Worm (Caenorhabditis elegans) whole organism, young adult: ENCODE data around the gene R09B5.11.
A peak's percentile ranks its signal among the peaks of the same experiment; 100 is the strongest.

Experiments used
- C17E4.6 ChIP-seq: fragments of 200-800 bp; sonication (Bioruptor generic); IDR thresholded peaks from 2 replicates; pipeline ENCODE4 v1.3.6; 2022; ENCODE audit warnings: missing genetic modification reagents, missing genetic modification characterization, missing compliant biosample characterization
- F39B2.1 ChIP-seq: fragments of 200-800 bp; sonication (Bioruptor generic); IDR thresholded peaks from 2 replicates; pipeline ENCODE4 v1.3.6; 2022; ENCODE audit warnings: missing genetic modification reagents, missing genetic modification characterization, missing compliant biosample characterization
- F49E8.2 ChIP-seq: sonication (generic microtip); optimal IDR thresholded peaks from 3 replicates; lab custom pipeline; 2017; ENCODE audit warnings: missing genetic modification characterization, mild to moderate bottlenecking, missing compliant biosample characterization, antibody characterized with exemption, moderate library complexity; ENCODE audit not compliant: insufficient read depth
- F52B5.7 ChIP-seq: sonication (generic microtip); optimal IDR thresholded peaks from 2 replicates; lab custom pipeline; 2016; ENCODE audit warnings: mild to moderate bottlenecking, missing genetic modification characterization, missing compliant biosample characterization
- F57A8.1 ChIP-seq: fragments of 200-800 bp; sonication (Bioruptor generic); optimal IDR thresholded peaks from 2 replicates; lab custom pipeline; 2018; ENCODE audit warnings: mild to moderate bottlenecking, missing genetic modification characterization, moderate library complexity, missing compliant biosample characterization
- F57C9.4 ChIP-seq: sonication (generic microtip); optimal IDR thresholded peaks from 2 replicates; lab custom pipeline; 2017; ENCODE audit warnings: mild to moderate bottlenecking, missing genetic modification characterization, missing compliant biosample characterization
- Y67H2A.10 ChIP-seq: fragments of 200-800 bp; sonication (Bioruptor generic); conservative IDR thresholded peaks from 2 replicates; pipeline ENCODE4 v1.3.6; 2022; ENCODE audit warnings: missing genetic modification reagents, missing genetic modification characterization, missing compliant biosample characterization
- ZK185.1 ChIP-seq: sonication (generic microtip); optimal IDR thresholded peaks from 2 replicates; lab custom pipeline; 2016; ENCODE audit warnings: mild to moderate bottlenecking, missing genetic modification characterization, missing compliant biosample characterization; ENCODE audit not compliant: poor library complexity, severe bottlenecking
- attf-5 ChIP-seq: fragments of 200-800 bp; sonication (Bioruptor generic); optimal IDR thresholded peaks from 2 replicates; lab custom pipeline; 2018; ENCODE audit warnings: mild to moderate bottlenecking, missing genetic modification characterization, missing compliant biosample characterization
- bed-2 ChIP-seq: fragments of 200-800 bp; sonication (Bioruptor generic); IDR thresholded peaks from 2 replicates; pipeline ENCODE4 v1.3.6; 2022; ENCODE audit warnings: missing genetic modification reagents, missing genetic modification characterization, missing compliant biosample characterization
- ccch-3 ChIP-seq: fragments of 200-800 bp; sonication (Bioruptor generic); optimal IDR thresholded peaks from 2 replicates; lab custom pipeline; 2018; ENCODE audit warnings: mild to moderate bottlenecking, missing genetic modification characterization, missing compliant biosample characterization
- cebp-2 ChIP-seq: fragments of 200-800 bp; sonication (Bioruptor generic); IDR thresholded peaks from 2 replicates; pipeline ENCODE4 v1.3.6; 2022; ENCODE audit warnings: missing genetic modification characterization, missing compliant biosample characterization
- ceh-100 ChIP-seq: fragments of 200-800 bp; sonication (Bioruptor generic); IDR thresholded peaks from 2 replicates; pipeline ENCODE4 v1.3.6; 2022; ENCODE audit warnings: missing genetic modification reagents, missing genetic modification characterization, missing compliant biosample characterization
- ceh-27 ChIP-seq: fragments of 200-800 bp; sonication (Bioruptor generic); optimal IDR thresholded peaks from 2 replicates; lab custom pipeline; 2018; ENCODE audit warnings: mild to moderate bottlenecking, missing genetic modification characterization, moderate library complexity, missing compliant biosample characterization
- dpl-1 ChIP-seq: fragments of 150-350 bp; optimal IDR thresholded peaks from 2 replicates; lab custom pipeline; 2014; ENCODE audit warnings: missing biosample characterization, missing genetic modification reagents, missing genetic modification characterization
- egl-44 ChIP-seq: fragments of 200-800 bp; sonication (Bioruptor generic); IDR thresholded peaks from 2 replicates; pipeline ENCODE4 v1.3.6; 2022; ENCODE audit warnings: missing genetic modification reagents, missing genetic modification characterization, missing compliant biosample characterization
- hmg-20 ChIP-seq: fragments of 200-800 bp; sonication (Bioruptor generic); IDR thresholded peaks from 2 replicates; pipeline ENCODE4 v1.3.6; 2022; ENCODE audit warnings: missing genetic modification reagents, missing genetic modification characterization, missing compliant biosample characterization
- hsf-1 ChIP-seq: fragments of 200-800 bp; sonication (Bioruptor generic); IDR thresholded peaks from 2 replicates; pipeline ENCODE4 v1.3.6; 2022; ENCODE audit warnings: missing genetic modification reagents, missing genetic modification characterization, missing compliant biosample characterization
- lin-35 ChIP-seq, 3 experiments: fragments of 150-350 bp in 2 of 3; sonication (generic microtip) in 1 of 3; optimal IDR thresholded peaks; 2 replicates each; lab custom pipeline; 2014 to 2018; ENCODE audit warnings: missing biosample characterization in 3 of 3, missing genetic modification characterization in 3 of 3, missing genetic modification reagents in 3 of 3
- lin-40 ChIP-seq: sonication (generic microtip); optimal IDR thresholded peaks from 2 replicates; lab custom pipeline; 2016; ENCODE audit warnings: missing genetic modification characterization, mild to moderate bottlenecking, missing compliant biosample characterization, missing genotype, missing genetic modification reagents
- lin-54 ChIP-seq: fragments of 200-800 bp; sonication (Bioruptor generic); optimal IDR thresholded peaks from 2 replicates; lab custom pipeline; 2018; ENCODE audit warnings: mild to moderate bottlenecking, missing genetic modification characterization, missing compliant biosample characterization
- madf-10 ChIP-seq: sonication (generic microtip); optimal IDR thresholded peaks from 2 replicates; lab custom pipeline; 2016; ENCODE audit warnings: mild to moderate bottlenecking, missing genetic modification characterization, missing compliant biosample characterization
- madf-6 ChIP-seq: fragments of 200-800 bp; sonication (Bioruptor generic); IDR thresholded peaks from 2 replicates; pipeline ENCODE4 v1.3.6; 2022; ENCODE audit warnings: missing genetic modification reagents, missing genetic modification characterization, missing compliant biosample characterization
- madf-8 ChIP-seq: fragments of 200-800 bp; sonication (Bioruptor generic); conservative IDR thresholded peaks from 2 replicates; pipeline ENCODE4 v1.3.6; 2022; ENCODE audit warnings: missing genetic modification reagents, missing genetic modification characterization, missing compliant biosample characterization
- mel-28 ChIP-seq: sonication (generic microtip); optimal IDR thresholded peaks from 2 replicates; lab custom pipeline; 2016; ENCODE audit warnings: borderline replicate concordance, mild to moderate bottlenecking, missing genetic modification characterization, missing compliant biosample characterization
- mxl-1 ChIP-seq: sonication (generic microtip); optimal IDR thresholded peaks from 2 replicates; lab custom pipeline; 2016; ENCODE audit warnings: missing genetic modification characterization, missing compliant biosample characterization
- nhr-179 ChIP-seq: sonication (generic microtip); optimal IDR thresholded peaks from 2 replicates; lab custom pipeline; 2016; ENCODE audit warnings: mild to moderate bottlenecking, missing genetic modification characterization, missing compliant biosample characterization
- nhr-80 ChIP-seq: sonication (generic microtip); optimal IDR thresholded peaks from 2 replicates; lab custom pipeline; 2016; ENCODE audit warnings: missing genetic modification characterization, missing compliant biosample characterization
- pha-4 ChIP-seq: fragments of 150-350 bp; sonication (generic microtip); optimal IDR thresholded peaks from 2 replicates; lab custom pipeline; 2014; ENCODE audit warnings: missing biosample characterization, missing genetic modification reagents, missing genetic modification characterization
- rcor-1 ChIP-seq: fragments of 200-800 bp; sonication (Bioruptor generic); IDR thresholded peaks from 2 replicates; pipeline ENCODE4 v1.3.6; 2022; ENCODE audit warnings: missing genetic modification reagents, missing genetic modification characterization, missing compliant biosample characterization
- snpc-3.4 ChIP-seq: sonication (generic microtip); optimal IDR thresholded peaks from 2 replicates; lab custom pipeline; 2017; ENCODE audit warnings: missing genetic modification characterization, mild to moderate bottlenecking, missing compliant biosample characterization, antibody characterized with exemption, moderate library complexity, missing genotype, missing genetic modification reagents
- somi-1 ChIP-seq: fragments of 200-800 bp; sonication (Bioruptor generic); optimal IDR thresholded peaks from 2 replicates; lab custom pipeline; 2018; ENCODE audit warnings: mild to moderate bottlenecking, missing genetic modification characterization, missing compliant biosample characterization
- tbp1 ChIP-seq: fragments of 200-800 bp; sonication (Bioruptor generic); optimal IDR thresholded peaks from 2 replicates; lab custom pipeline; 2018; ENCODE audit warnings: mild to moderate bottlenecking, missing genetic modification characterization, missing compliant biosample characterization
- unc-130 ChIP-seq: sonication (generic microtip); optimal IDR thresholded peaks from 2 replicates; lab custom pipeline; 2016; ENCODE audit warnings: missing genetic modification reagents, missing genetic modification characterization, missing compliant biosample characterization

The R09B5.11 gene

DNA sequence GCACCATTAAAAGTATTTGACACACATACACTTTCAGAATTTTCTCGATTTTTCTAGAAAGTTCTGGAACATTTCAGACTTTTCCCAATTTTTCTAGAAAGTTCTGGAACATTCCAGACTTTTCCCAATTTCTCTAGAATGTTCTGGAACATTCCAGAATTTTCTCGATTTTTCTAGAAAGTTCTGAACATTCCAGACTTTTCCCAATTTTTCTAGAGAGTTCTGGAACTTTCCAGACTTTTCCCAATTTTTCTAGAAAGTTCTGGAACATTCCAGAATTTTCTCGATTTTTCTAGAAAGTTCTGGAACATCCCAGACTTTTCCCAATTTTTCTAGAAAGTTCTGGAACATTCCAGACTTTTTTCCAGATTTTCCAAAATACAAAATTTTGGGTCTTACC lies 35.5 kb upstream of the R09B5.11 start:
- TF ChIP-seq madf-6 (GFP tag; lab: Robert Waterston, UW) (0 out of 2 replicates have a peak, but pooled peaks have one; percentile 27), hsf-1 (GFP tag; lab: Robert Waterston, UW) (peak; percentile 91; the same call in 1 of the 2 replicates)

- TF ChIP-seq cebp-2 (GFP tag; lab: Robert Waterston, UW) (no peak), snpc-3.4 (no peak), mxl-1 (tag; lab: Kevin White, UChicago) (no peak), F52B5.7 (no peak), pha-4 (tag; lab: Kevin White, UChicago) (no peak), F57A8.1 (GFP tag; lab: Kevin White, UChicago) (no peak)
Measured at ce11 chrV:1408116-1408515, 30.9 kb upstream of the R09B5.11 start.

DNA sequence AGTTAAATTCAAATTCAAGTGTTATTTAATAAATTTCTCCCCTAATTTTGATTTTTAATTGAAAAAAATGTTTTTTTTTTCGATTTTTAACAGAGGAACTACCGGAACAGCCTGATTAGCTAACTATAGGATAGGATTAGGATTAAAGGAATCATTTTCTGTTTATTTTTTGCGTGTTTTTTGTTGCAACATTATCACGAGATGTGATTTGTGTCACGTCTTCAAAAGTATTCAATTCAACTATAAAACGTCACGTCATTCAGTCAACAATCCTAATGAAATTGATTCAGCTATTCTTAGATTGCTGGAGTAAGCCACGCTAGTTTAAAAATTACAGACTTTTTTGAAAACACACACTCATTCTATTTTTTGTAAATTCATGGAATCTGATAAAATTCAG lies 28.3 kb upstream of the R09B5.11 start:
- TF ChIP-seq C17E4.6 (GFP tag; lab: Robert Waterston, UW) (no peak), attf-5 (GFP tag; lab: Kevin White, UChicago) (no peak), Y67H2A.10 (no peak), F39B2.1 (no peak), lin-40 (tag; lab: Kevin White, UChicago) (no peak), mel-28 (no peak), ccch-3 (GFP tag; lab: Kevin White, UChicago) (no peak), egl-44 (GFP tag; lab: Robert Waterston, UW) (no peak), hmg-20 (GFP tag; lab: Robert Waterston, UW) (no peak), dpl-1 (GFP tag; lab: Kevin White, UChicago) (no peak)
- TF ChIP-seq, all 124 proteins: peak for 0

DNA sequence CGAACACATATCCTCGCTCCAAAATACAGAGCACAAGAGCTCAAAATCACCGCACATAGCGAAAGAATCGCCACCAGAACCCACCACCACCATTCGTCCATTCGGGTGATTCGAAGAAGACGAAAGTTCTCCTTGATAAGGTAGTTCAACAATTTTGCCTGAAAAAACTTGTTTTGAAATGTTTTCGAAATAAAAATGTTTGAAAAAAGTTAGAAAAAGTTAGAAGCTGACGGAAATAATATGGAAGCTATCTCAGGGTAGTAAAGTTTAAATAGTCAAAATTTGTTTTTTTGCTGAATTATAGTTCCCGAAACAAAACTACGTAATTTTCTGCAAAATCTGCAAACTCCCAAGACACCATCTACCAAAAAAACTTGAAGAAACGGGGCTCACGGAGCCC lies 27.5 kb upstream of the R09B5.11 start, which contains the start of gene snt-5:
Gene snt-5, minus strand, starts transcription at position 101 of the 400 bp plus-strand sequence.
- TF ChIP-seq hsf-1 (GFP tag; lab: Robert Waterston, UW) (no peak), ceh-100 (GFP tag; lab: Robert Waterston, UW) (no peak), F49E8.2 (tag; lab: Kevin White, UChicago) (no peak), snpc-3.4 (no peak), madf-10 (no peak), tbp1 (no peak), madf-8 (GFP tag; lab: Robert Waterston, UW) (no peak), somi-1 (GFP tag; lab: Kevin White, UChicago) (no peak), unc-130 (GFP tag; lab: Kevin White, UChicago) (no peak), cebp-2 (GFP tag; lab: Robert Waterston, UW) (no peak), F39B2.1 (no peak), nhr-179 (tag; lab: Kevin White, UChicago) (no peak), madf-6 (GFP tag; lab: Robert Waterston, UW) (no peak)

DNA sequence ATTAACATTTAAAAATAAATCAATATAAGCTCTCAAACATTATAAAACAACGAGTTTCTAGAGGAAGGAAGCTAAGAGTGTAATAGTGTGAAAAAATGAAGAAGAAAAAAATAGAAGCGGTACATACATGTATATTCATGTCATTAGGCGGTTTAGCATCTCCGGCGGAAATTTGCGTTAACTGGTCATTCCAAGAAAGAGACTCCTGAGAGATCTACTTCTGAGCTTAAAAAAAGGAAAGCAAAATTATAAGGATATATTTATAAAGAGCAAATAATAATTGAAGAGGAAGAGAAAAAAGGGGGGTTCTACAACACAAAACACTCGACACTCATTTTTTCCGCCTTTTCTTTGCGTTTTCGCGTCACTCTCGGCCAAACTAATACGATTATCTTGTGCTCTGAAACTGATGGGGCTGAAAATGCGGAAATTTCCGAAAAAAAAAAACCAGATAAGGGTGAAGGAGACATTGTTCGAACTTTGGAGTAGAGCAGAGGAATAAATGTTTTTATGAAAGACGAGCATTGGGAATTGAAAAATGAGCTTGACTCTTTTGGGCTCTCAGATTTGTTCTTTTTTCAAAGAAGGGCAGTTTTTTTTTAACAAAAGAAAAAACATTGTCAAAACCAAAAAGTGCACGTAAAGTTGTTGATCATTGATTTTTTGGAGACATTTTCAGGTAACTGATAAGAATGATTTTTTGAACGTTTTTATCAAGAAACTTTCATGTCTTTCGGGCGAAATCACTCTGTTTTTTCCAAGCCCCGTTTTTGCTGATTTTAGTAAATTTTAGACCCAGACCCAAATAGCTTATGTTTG lies 24.2 kb upstream of the R09B5.11 start:
- no peak for TF ChIP-seq F57C9.4 (tag; lab: Kevin White, UChicago)
- peak; percentile 78 for TF ChIP-seq nhr-80 (tag; lab: Kevin White, UChicago)

ce11 chrV:1416154-1416553 lies 22.9 kb upstream of the R09B5.11 start:
- TF ChIP-seq ccch-3 (GFP tag; lab: Kevin White, UChicago) = no peak
- TF ChIP-seq ZK185.1 (tag; lab: Kevin White, UChicago) = no peak
- TF ChIP-seq F57A8.1 (GFP tag; lab: Kevin White, UChicago) = no peak
- no peak for TF ChIP-seq lin-54 (GFP tag; lab: Kevin White, UChicago)
- no peak for TF ChIP-seq lin-35 (GFP tag; optimal IDR thresholded peaks at IDR 0.05; lab: Kevin White, UChicago)
- TF ChIP-seq unc-130 (GFP tag; lab: Kevin White, UChicago) = no peak
- no peak for TF ChIP-seq bed-2 (GFP tag; lab: Robert Waterston, UW)
- no peak for TF ChIP-seq ceh-27 (GFP tag; lab: Kevin White, UChicago)
- TF ChIP-seq rcor-1 (GFP tag; lab: Robert Waterston, UW) = no peak
